Fruit fly (Drosophila melanogaster): ENCODE data around the gene CG31086.

The CG31086 gene

DNA sequence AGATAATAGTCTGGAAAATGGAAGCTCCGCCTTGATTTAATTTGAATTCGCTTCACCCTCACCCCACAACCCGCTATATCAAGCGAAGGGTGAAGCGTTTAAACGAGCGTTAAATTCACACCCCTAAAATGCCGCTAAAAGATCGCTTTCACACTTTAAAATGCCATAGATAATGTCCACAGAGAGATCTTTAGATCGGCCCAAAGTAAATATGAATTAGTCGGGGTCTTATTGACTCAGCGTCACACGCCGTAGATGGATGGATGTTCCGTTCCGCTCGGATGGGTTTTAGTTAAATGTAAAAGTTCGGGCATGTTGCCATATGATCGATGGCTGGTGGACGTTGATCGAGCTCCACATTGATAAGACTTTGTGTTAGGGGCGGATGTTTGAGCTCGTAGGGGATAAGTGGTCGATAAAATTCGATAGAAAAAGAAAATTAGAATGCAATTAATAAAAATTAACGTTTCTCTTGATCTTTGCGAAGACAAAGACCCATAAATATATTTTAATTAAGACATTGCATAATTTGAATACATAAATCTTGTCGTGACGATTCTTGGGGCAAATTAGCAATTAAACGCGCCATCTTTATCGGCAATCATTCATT lies 43.1 kb downstream of the CG31086 start (continued):
- TF ChIP-seq Bteb2 (GFP tag; optimal IDR thresholded peaks at IDR 0.05) (peak; percentile 71), ranshi (GFP tag; IDR thresholded peaks at IDR 0.05) (peak; percentile 70; the same call in 1 of the 2 replicates), fd96Cb (tag; optimal IDR thresholded peaks at IDR 0.05) (peak; percentile 64), Doc2 (GFP tag; IDR thresholded peaks at IDR 0.05) (no peak), phol (tag; optimal IDR thresholded peaks at IDR 0.05) (no peak), nerfin-1 (tag; optimal IDR thresholded peaks at IDR 0.05) (peak; percentile 77), cas (GFP tag; IDR thresholded peaks at IDR 0.05) (peak; percentile 63; the same call in 1 of the 2 replicates), vnd (GFP tag; IDR thresholded peaks at IDR 0.05; ENCODE audit: partially characterized antibody) (no peak), Dref (GFP tag; IDR thresholded peaks at IDR 0.05) (peak; percentile 21; the same call in 1 of the 2 replicates), YL-1 (GFP tag; optimal IDR thresholded peaks at IDR 0.05) (peak; percentile 78), Hey (tag; optimal IDR thresholded peaks at IDR 0.05) (peak; percentile 85), ewg (GFP tag; optimal IDR thresholded peaks at IDR 0.05) (peak; percentile 64), CG2129 (GFP tag; IDR thresholded peaks at IDR 0.05; ENCODE audit: partially characterized antibody) (no peak), CG4707 (GFP tag; optimal IDR thresholded peaks at IDR 0.05) (peak; percentile 87), CG15479 (GFP tag; optimal IDR thresholded peaks at IDR 0.05) (no peak), CG12155 (GFP tag; optimal IDR thresholded peaks at IDR 0.05) (peak; percentile 38), Fer1 (GFP tag; optimal IDR thresholded peaks at IDR 0.05) (peak; percentile 86), esg (GFP tag; conservative IDR thresholded peaks at IDR 0.05) (no peak), CG6854 (GFP tag; optimal IDR thresholded peaks at IDR 0.05) (peak; percentile 76), Meics (GFP tag; optimal IDR thresholded peaks at IDR 0.05) (peak; percentile 72), CG12942 (GFP tag; optimal IDR thresholded peaks at IDR 0.05) (peak; percentile 88), CG12299 (tag; optimal IDR thresholded peaks at IDR 0.05) (peak; percentile 80), CG9817 (tag; optimal IDR thresholded peaks at IDR 0.05) (peak; percentile 71), CTCF (GFP tag; optimal IDR thresholded peaks at IDR 0.05) (peak; percentile 20), exex (tag; optimal IDR thresholded peaks at IDR 0.05) (peak; percentile 69), sim (GFP tag; IDR thresholded peaks at IDR 0.05) (peak; percentile 88), CG13775 (GFP tag; optimal IDR thresholded peaks at IDR 0.05) (peak; percentile 55), CG13424 (tag; optimal IDR thresholded peaks at IDR 0.05) (peak; percentile 80), lab (GFP tag; optimal IDR thresholded peaks at IDR 0.05) (peak; percentile 97), CG7271 (tag; optimal IDR thresholded peaks at IDR 0.05) (peak; percentile 61), Dad (GFP tag; optimal IDR thresholded peaks at IDR 0.05) (peak; percentile 80), org-1 (GFP tag; optimal IDR thresholded peaks at IDR 0.05) (peak; percentile 86), CG17328 (GFP tag; IDR thresholded peaks at IDR 0.05) (peak; percentile 65), fd3F (GFP tag; optimal IDR thresholded peaks at IDR 0.05) (peak; percentile 58), Kr (GFP tag; optimal IDR thresholded peaks at IDR 0.05) (no peak), CG9932 (GFP tag; IDR thresholded peaks at IDR 0.05) (peak; percentile 87), crp (GFP tag; optimal IDR thresholded peaks at IDR 0.05) (peak in 1 of 2 experiments; percentile 42), CG12104 (GFP tag; optimal IDR thresholded peaks at IDR 0.05) (peak; percentile 77), Chrac-16 (GFP tag; optimal IDR thresholded peaks at IDR 0.05) (peak; percentile 1), MTF-1 (GFP tag; optimal IDR thresholded peaks at IDR 0.05; ENCODE audit: borderline replicate concordance) (peak; percentile 92), MESR4 (GFP tag; optimal IDR thresholded peaks at IDR 0.05) (peak; percentile 20), CG4730 (GFP tag; IDR thresholded peaks at IDR 0.05) (peak; percentile 44; the same call in 1 of the 2 replicates), CG10979 (tag; optimal IDR thresholded peaks at IDR 0.05) (peak; percentile 36), CG11504 (tag; optimal IDR thresholded peaks at IDR 0.05) (peak; percentile 62), CG18476 (GFP tag; optimal IDR thresholded peaks at IDR 0.05) (peak; percentile 80), nom (GFP tag; optimal IDR thresholded peaks at IDR 0.05) (no peak), CG15011 (GFP tag; optimal IDR thresholded peaks at IDR 0.05) (peak; percentile 86), Elba2 (GFP tag; optimal IDR thresholded peaks at IDR 0.05) (no peak), bowl (GFP tag; IDR thresholded peaks at IDR 0.05) (peak; percentile 54; the same call in 1 of the 2 replicates)
